Fruit fly (Drosophila melanogaster) S2 (cell line): ENCODE data around the gene CG12253.

Experiments
- CG8478 ChIP-seq: fragments of >200 bp; optimal IDR thresholded peaks from 2 replicates; lab custom pipeline; 2018
- CTCF ChIP-seq, 2 experiments: fragments of >200 bp; optimal IDR thresholded peaks; 2 replicates each; lab custom pipeline; 2018

dm6 chr2L:11014018-11014611, 26.5 kb downstream of the CG12253 start:
- TF ChIP-seq CG8478 (lab: Kevin White, UChicago), result no peak
- no peak for TF ChIP-seq CTCF (optimal IDR thresholded peaks at IDR 0.05; lab: Kevin White, UChicago)
